Worm (Caenorhabditis elegans) whole organism, young adult: ENCODE measurements around the gene ceh-48.

ENCODE experiments used
- C17E4.6 ChIP-seq: fragments of 200-800 bp; sonication (Bioruptor generic); IDR thresholded peaks from 2 replicates; pipeline ENCODE4 v1.3.6; 2022; ENCODE audit warnings: missing genetic modification reagents, missing genetic modification characterization, missing compliant biosample characterization
- ceh-27 ChIP-seq: fragments of 200-800 bp; sonication (Bioruptor generic); optimal IDR thresholded peaks from 2 replicates; lab custom pipeline; 2018; ENCODE audit warnings: mild to moderate bottlenecking, missing genetic modification characterization, moderate library complexity, missing compliant biosample characterization
- let-526 ChIP-seq: fragments of 200-800 bp; sonication (Bioruptor generic); IDR thresholded peaks from 2 replicates; pipeline ENCODE4 v1.3.6; 2022; ENCODE audit warnings: missing genetic modification reagents, missing genetic modification characterization, missing compliant biosample characterization
- snpc-1.3 ChIP-seq: sonication (generic microtip); optimal IDR thresholded peaks from 2 replicates; lab custom pipeline; 2017; ENCODE audit warnings: missing genetic modification characterization, mild to moderate bottlenecking, missing compliant biosample characterization, antibody characterized with exemption, moderate library complexity, missing genotype, missing genetic modification reagents; ENCODE audit not compliant: insufficient read depth

ce11 chrIV:6811808-6812207 lies at the start of gene ceh-48:
- TF ChIP-seq ceh-27 (GFP tag; lab: Kevin White, UChicago) (no peak), C17E4.6 (GFP tag; lab: Robert Waterston, UW) (no peak), let-526 (GFP tag; lab: Robert Waterston, UW) (no peak), snpc-1.3 (tag; lab: Kevin White, UChicago) (no peak)
